Fruit fly (Drosophila melanogaster) Kc167 (cell line): ENCODE data around the gene CG16789.

Experiments used
- Myc ChIP-seq: fragments of >200 bp; optimal IDR thresholded peaks from 2 replicates; lab custom pipeline; 2017; ENCODE audit warnings: missing external identifiers
- h ChIP-seq: fragments of >200 bp; optimal IDR thresholded peaks from 3 replicates; lab custom pipeline; 2018; ENCODE audit warnings: missing external identifiers
- insv ChIP-seq: fragments of >200 bp; optimal IDR thresholded peaks from 3 replicates; lab custom pipeline; 2018; ENCODE audit warnings: missing external identifiers
- psq ChIP-seq: fragments of >200 bp; optimal IDR thresholded peaks from 2 replicates; lab custom pipeline; 2017; ENCODE audit warnings: missing external identifiers

DNA sequence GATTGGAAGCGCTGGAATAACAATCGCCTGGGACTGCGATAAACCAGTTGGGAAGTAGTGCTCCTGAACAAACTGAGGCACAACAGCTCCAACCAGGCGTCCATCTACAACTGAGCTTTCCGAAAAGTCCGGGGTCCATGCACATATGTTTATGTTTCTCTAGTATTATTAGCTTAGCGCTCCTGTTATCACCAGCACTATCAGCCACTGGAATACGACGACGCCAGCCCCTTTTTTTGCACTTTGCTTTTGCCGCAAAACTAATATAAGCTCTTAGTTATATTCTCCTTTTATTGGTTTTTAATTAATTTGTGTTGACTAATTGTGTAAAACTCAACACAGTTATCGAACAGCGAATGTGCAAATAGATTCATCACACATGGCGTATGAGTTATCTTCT is 5.5 kb downstream of the CG16789 start, which contains the start of gene CG9396:
- TF ChIP-seq insv (lab: Kevin White, UChicago) (no peak), h (lab: Kevin White, UChicago) (no peak), Myc (lab: Kevin White, UChicago) (no peak), psq (lab: Kevin White, UChicago) (no peak)
